Worm (Caenorhabditis elegans) whole organism, early embryonic: Measurements from ENCODE around the gene F19B10.6.

Source experiments
- B0310.2 ChIP-seq: sonication (generic microtip); optimal IDR thresholded peaks from 2 replicates; lab custom pipeline; 2016; ENCODE audit warnings: mild to moderate bottlenecking, missing genetic modification characterization, missing compliant biosample characterization
- F13C5.2 ChIP-seq: sonication (generic microtip); optimal IDR thresholded peaks from 2 replicates; lab custom pipeline; 2017; ENCODE audit warnings: mild to moderate bottlenecking, missing genetic modification characterization, inconsistent platforms, missing compliant biosample characterization
- ama-1 ChIP-seq: fragments of 150-350 bp; optimal IDR thresholded peaks from 2 replicates; lab custom pipeline; 2014
- ceh-13 ChIP-seq: fragments of 200-800 bp; sonication (Bioruptor generic); optimal IDR thresholded peaks from 2 replicates; lab custom pipeline; 2018; ENCODE audit warnings: mild to moderate bottlenecking, missing genetic modification characterization, missing compliant biosample characterization
- ceh-36 ChIP-seq: sonication (generic microtip); optimal IDR thresholded peaks from 2 replicates; lab custom pipeline; 2016; ENCODE audit warnings: missing genetic modification characterization, inconsistent platforms, missing compliant biosample characterization
- flt-1 ChIP-seq: fragments of 200-800 bp; sonication (Bioruptor generic); IDR thresholded peaks from 2 replicates; pipeline ENCODE4 v1.3.6; 2022; ENCODE audit warnings: missing genetic modification characterization, missing compliant biosample characterization
- hmbx-1 ChIP-seq: sonication (generic microtip); optimal IDR thresholded peaks from 2 replicates; lab custom pipeline; 2016; ENCODE audit warnings: mild to moderate bottlenecking, missing genetic modification characterization, missing compliant biosample characterization
- hmg-4 ChIP-seq: fragments of 200-800 bp; sonication (Bioruptor generic); optimal IDR thresholded peaks from 2 replicates; lab custom pipeline; 2018; ENCODE audit warnings: mild to moderate bottlenecking, missing genetic modification characterization, missing compliant biosample characterization
- hnd-1 ChIP-seq: sonication (generic microtip); optimal IDR thresholded peaks from 2 replicates; lab custom pipeline; 2016; ENCODE audit warnings: missing genetic modification characterization, missing compliant biosample characterization
- pes-1 ChIP-seq: fragments of 200-800 bp; sonication (Bioruptor generic); IDR thresholded peaks from 2 replicates; pipeline ENCODE4 v1.3.6; 2022; ENCODE audit warnings: missing genetic modification reagents, missing genetic modification characterization, missing compliant biosample characterization
- scrt-1 ChIP-seq: fragments of 200-800 bp; sonication (Bioruptor generic); IDR thresholded peaks from 2 replicates; pipeline ENCODE4 v1.3.6; 2022; ENCODE audit warnings: missing genetic modification characterization, missing compliant biosample characterization
- sea-1 ChIP-seq: fragments of 200-800 bp; sonication (Bioruptor generic); conservative IDR thresholded peaks from 2 replicates; pipeline ENCODE4 v1.3.6; 2022; ENCODE audit warnings: missing genetic modification characterization, missing compliant biosample characterization
- tbx-37 ChIP-seq: fragments of 200-800 bp; sonication (Bioruptor generic); conservative IDR thresholded peaks from 2 replicates; pipeline ENCODE4 v1.3.6; 2022; ENCODE audit warnings: missing genetic modification reagents, missing genetic modification characterization, missing compliant biosample characterization

DNA sequence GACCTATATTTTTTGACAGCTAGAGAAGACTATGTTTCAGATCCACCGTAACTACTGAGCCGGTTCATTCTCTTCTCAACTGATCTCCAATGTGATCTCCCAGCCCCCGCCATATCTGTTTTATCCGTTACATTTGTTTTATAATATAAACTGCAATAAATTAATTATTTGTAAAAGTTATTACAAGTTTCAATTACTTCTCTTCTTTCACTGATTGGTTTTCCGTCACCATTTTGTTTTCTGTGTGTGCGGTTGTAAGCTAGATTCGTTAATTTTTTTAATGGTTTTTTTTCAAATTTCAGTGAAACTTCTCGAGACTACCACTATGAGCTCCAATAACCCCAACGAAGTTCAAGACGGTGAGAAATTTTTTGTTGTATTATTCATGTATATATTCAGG lies 32.9 kb downstream of the F19B10.6 start, which contains the start of gene M151.2:
- no peak for TF ChIP-seq scrt-1 (GFP tag; lab: Robert Waterston, UW)
- TF ChIP-seq ama-1, result no peak
- TF ChIP-seq B0310.2, result no peak
- no peak for TF ChIP-seq ceh-13
- TF ChIP-seq flt-1, result no peak
- TF ChIP-seq hmbx-1 (tag; lab: Kevin White, UChicago), result no peak
- no peak for TF ChIP-seq sea-1 (GFP tag; lab: Robert Waterston, UW)
- no peak for TF ChIP-seq pes-1
- TF ChIP-seq hmg-4 (GFP tag; lab: Kevin White, UChicago), result no peak
- TF ChIP-seq tbx-37 (GFP tag; lab: Robert Waterston, UW), result no peak
- TF ChIP-seq hnd-1 (tag; lab: Kevin White, UChicago), result no peak
- no peak for TF ChIP-seq F13C5.2 (tag; lab: Kevin White, UChicago)
- TF ChIP-seq ceh-36 (tag; lab: Kevin White, UChicago), result no peak
